Fruit fly (Drosophila melanogaster) whole organism, embryonic: ENCODE results near the gene CG33090.
A peak's percentile ranks its signal among the peaks of the same experiment; 100 is the strongest.

ENCODE experiments used
- Aef1 ChIP-seq: fragments of 200-800 bp; sonication (Bioruptor generic); IDR thresholded peaks from 3 replicates; pipeline ENCODE4 v1.3.6; 2022; ENCODE audit warnings: missing biosample characterization, missing genetic modification characterization
- Awh ChIP-seq: fragments of 200-800 bp; sonication (Bioruptor generic); IDR thresholded peaks from 2 replicates; pipeline ENCODE4, ENCODE4 v1.3.6; 2022; ENCODE audit warnings: missing biosample characterization, missing genetic modification characterization
- CG11398 ChIP-seq: fragments of 200-800 bp; sonication (Bioruptor generic); optimal IDR thresholded peaks from 2 replicates; lab custom pipeline; 2016; ENCODE audit warnings: missing biosample characterization, missing genetic modification characterization
- CG13123 ChIP-seq: fragments of 200-800 bp; sonication (Bioruptor generic); optimal IDR thresholded peaks from 2 replicates; lab custom pipeline; 2016; ENCODE audit warnings: missing biosample characterization, missing genetic modification characterization
- CG13287 ChIP-seq: fragments of 200-800 bp; sonication (Bioruptor generic); IDR thresholded peaks from 2 replicates; pipeline ENCODE4 v1.3.6; 2022; ENCODE audit warnings: missing biosample characterization, missing genetic modification characterization; ENCODE audit not compliant: partially characterized antibody
- CG13775 ChIP-seq: fragments of 200-800 bp; sonication (Bioruptor generic); optimal IDR thresholded peaks from 3 replicates; lab custom pipeline; 2017; ENCODE audit warnings: missing biosample characterization, mild to moderate bottlenecking, missing genetic modification characterization
- CG14050 ChIP-seq: fragments of 200-800 bp; sonication (Bioruptor generic); IDR thresholded peaks from 3 replicates; pipeline ENCODE4 v1.3.6; 2022; ENCODE audit warnings: missing biosample characterization, missing genetic modification characterization
- CG1603 ChIP-seq: fragments of 200-800 bp; sonication (Bioruptor generic); optimal IDR thresholded peaks from 2 replicates; lab custom pipeline; 2019; ENCODE audit warnings: missing biosample characterization, mild to moderate bottlenecking, missing genetic modification characterization, moderate library complexity
- CG17328 ChIP-seq: fragments of 200-800 bp; sonication (Bioruptor generic); IDR thresholded peaks from 2 replicates; pipeline ENCODE4 v1.3.6; 2022; ENCODE audit warnings: missing biosample characterization, missing genetic modification characterization
- CG18764 ChIP-seq: fragments of 200-800 bp; sonication (Bioruptor generic); optimal IDR thresholded peaks from 3 replicates; lab custom pipeline; 2016; ENCODE audit warnings: missing biosample characterization, missing genetic modification characterization
- CG2199 ChIP-seq: fragments of 200-800 bp; sonication (Bioruptor generic); IDR thresholded peaks from 3 replicates; pipeline ENCODE4 v1.3.6; 2022; ENCODE audit warnings: missing biosample characterization, missing genetic modification characterization
- CG34224 ChIP-seq: fragments of 200-800 bp; sonication (Bioruptor generic); IDR thresholded peaks from 3 replicates; pipeline ENCODE4 v1.3.6; 2022; ENCODE audit warnings: missing biosample characterization, missing genetic modification characterization; ENCODE audit not compliant: partially characterized antibody
- CG4360 ChIP-seq: fragments of 200-800 bp; sonication (Bioruptor generic); IDR thresholded peaks from 2 replicates; pipeline ENCODE4 v1.3.6; 2022; ENCODE audit warnings: missing biosample characterization, missing genetic modification characterization
- CG6689 ChIP-seq: fragments of 200-800 bp; sonication (Bioruptor generic); IDR thresholded peaks from 2 replicates; pipeline ENCODE4 v1.3.6; 2022; ENCODE audit warnings: missing biosample characterization, missing genetic modification characterization
- CG9727 ChIP-seq: fragments of 200-800 bp; sonication (Bioruptor generic); optimal IDR thresholded peaks from 3 replicates; lab custom pipeline; 2017; ENCODE audit warnings: missing biosample characterization, mild to moderate bottlenecking, missing genetic modification characterization
- CG9797 ChIP-seq: fragments of 200-800 bp; sonication (Bioruptor generic); optimal IDR thresholded peaks from 3 replicates; lab custom pipeline; 2018; ENCODE audit warnings: missing biosample characterization, mild to moderate bottlenecking, missing genetic modification characterization
- Dip2 ChIP-seq: fragments of 200-800 bp; sonication (Bioruptor generic); IDR thresholded peaks from 2 replicates; pipeline ENCODE4 v1.3.6; 2022; ENCODE audit warnings: missing biosample characterization, missing genetic modification characterization
- Doc3 ChIP-seq: fragments of 200-800 bp; sonication (Bioruptor generic); IDR thresholded peaks from 3 replicates; pipeline ENCODE4 v1.3.6; 2022; ENCODE audit warnings: missing biosample characterization, missing genetic modification characterization; ENCODE audit not compliant: partially characterized antibody
- Drgx ChIP-seq: fragments of 200-800 bp; sonication (Bioruptor generic); IDR thresholded peaks from 2 replicates; pipeline ENCODE4 v1.3.6; 2022; ENCODE audit warnings: missing biosample characterization, missing genetic modification characterization
- E2f1 ChIP-seq: fragments of 200-800 bp; sonication (Bioruptor generic); IDR thresholded peaks from 2 replicates; pipeline ENCODE4 v1.3.6; 2022; ENCODE audit warnings: missing biosample characterization, missing genetic modification characterization
- HmgD ChIP-seq: fragments of 200-800 bp; sonication (Bioruptor generic); optimal IDR thresholded peaks from 3 replicates; lab custom pipeline; 2016; ENCODE audit warnings: missing biosample characterization, missing genetic modification characterization
- Hmr ChIP-seq: fragments of 200-800 bp; sonication (Bioruptor generic); optimal IDR thresholded peaks from 3 replicates; lab custom pipeline; 2017; ENCODE audit warnings: mild to moderate bottlenecking, missing biosample characterization, missing genetic modification reagents, missing genetic modification characterization
- Kr ChIP-seq: fragments of 200-800 bp; sonication (Bioruptor generic); optimal IDR thresholded peaks from 2 replicates; lab custom pipeline; 2017; ENCODE audit warnings: missing biosample characterization, mild to moderate bottlenecking, missing genetic modification characterization
- Lhr ChIP-seq: fragments of 200-800 bp; sonication (Bioruptor generic); optimal IDR thresholded peaks from 3 replicates; lab custom pipeline; 2017; ENCODE audit warnings: mild to moderate bottlenecking, missing biosample characterization, missing genetic modification reagents, missing genetic modification characterization
- Meics ChIP-seq: fragments of 200-800 bp; sonication (Bioruptor generic); optimal IDR thresholded peaks from 2 replicates; lab custom pipeline; 2017; ENCODE audit warnings: missing biosample characterization, mild to moderate bottlenecking, missing genetic modification characterization
- Myb ChIP-seq: fragments of 200-800 bp; sonication (Bioruptor generic); optimal IDR thresholded peaks from 2 replicates; lab custom pipeline; 2016; ENCODE audit warnings: missing biosample characterization, missing genetic modification characterization
- NK7.1 ChIP-seq: fragments of 200-800 bp; sonication (Bioruptor generic); optimal IDR thresholded peaks from 3 replicates; lab custom pipeline; 2016; ENCODE audit warnings: missing biosample characterization, missing genetic modification characterization
- Ptx1 ChIP-seq: fragments of 200-800 bp; sonication (Bioruptor generic); IDR thresholded peaks from 2 replicates; pipeline ENCODE4 v1.3.6; 2022; ENCODE audit warnings: missing biosample characterization, missing genetic modification characterization
- Trl ChIP-seq, 3 experiments: fragments of >200 bp in 2 of 3; fragments of 200-800 bp in 1 of 3; sonication (Bioruptor generic) in 1 of 3; optimal IDR thresholded peaks; 2 replicates in 1 of 3; 3 replicates in 2 of 3; lab custom pipeline; 2016 to 2017; ENCODE audit warnings: missing biosample characterization in 1 of 3, missing genetic modification characterization in 1 of 3
- Vsx1 ChIP-seq: fragments of 200-800 bp; sonication (Bioruptor generic); optimal IDR thresholded peaks from 2 replicates; lab custom pipeline; 2017; ENCODE audit warnings: missing biosample characterization, mild to moderate bottlenecking, missing genetic modification characterization, missing genetic modification reagents
- bbx ChIP-seq: fragments of 200-800 bp; sonication (Bioruptor generic); IDR thresholded peaks from 2 replicates; pipeline ENCODE4 v1.3.6; 2022; ENCODE audit warnings: missing biosample characterization, missing genetic modification characterization; ENCODE audit not compliant: partially characterized antibody
- cg ChIP-seq: fragments of 200-800 bp; sonication (Bioruptor generic); optimal IDR thresholded peaks from 3 replicates; lab custom pipeline; 2019; ENCODE audit warnings: missing biosample characterization, mild to moderate bottlenecking, missing genetic modification characterization, moderate library complexity
- disco-r ChIP-seq: fragments of 200-800 bp; sonication (Bioruptor generic); optimal IDR thresholded peaks from 2 replicates; lab custom pipeline; 2016; ENCODE audit warnings: missing biosample characterization, missing genetic modification characterization
- dmrt11E ChIP-seq: fragments of 200-800 bp; sonication (Bioruptor generic); optimal IDR thresholded peaks from 3 replicates; lab custom pipeline; 2018; ENCODE audit warnings: missing biosample characterization, mild to moderate bottlenecking, missing genetic modification characterization, moderate library complexity
- dmrt99B ChIP-seq: fragments of 200-800 bp; sonication (Bioruptor generic); optimal IDR thresholded peaks from 2 replicates; lab custom pipeline; 2018; ENCODE audit warnings: missing biosample characterization, mild to moderate bottlenecking, missing genetic modification characterization, moderate library complexity
- emc ChIP-seq: fragments of 200-800 bp; sonication (Bioruptor generic); optimal IDR thresholded peaks from 2 replicates; lab custom pipeline; 2016; ENCODE audit warnings: missing biosample characterization, missing genetic modification characterization
- eve ChIP-seq, 2 experiments: fragments of >200 bp; optimal IDR thresholded peaks; 2 replicates each; lab custom pipeline; 2017; ENCODE audit warnings: missing biosample characterization in 2 of 2, missing genetic modification characterization in 2 of 2
- fd96Cb ChIP-seq: fragments of 200-800 bp; sonication (Bioruptor generic); optimal IDR thresholded peaks from 2 replicates; lab custom pipeline; 2018; ENCODE audit warnings: missing biosample characterization, mild to moderate bottlenecking, missing genetic modification characterization, moderate library complexity
- gem ChIP-seq: fragments of 200-800 bp; sonication (Bioruptor generic); optimal IDR thresholded peaks from 2 replicates; lab custom pipeline; 2019; ENCODE audit warnings: missing biosample characterization, mild to moderate bottlenecking, missing genetic modification characterization, moderate library complexity
- hkb ChIP-seq, 2 experiments: fragments of 200-800 bp in 1 of 2; fragments of >200 bp in 1 of 2; sonication (Bioruptor generic) in 1 of 2; IDR thresholded peaks in 1 of 2; optimal IDR thresholded peaks in 1 of 2; 2 replicates each; pipeline versions ENCODE4 v1.3.6 to Lab custom; 2017 to 2022; ENCODE audit warnings: missing biosample characterization in 1 of 2, missing genetic modification characterization in 1 of 2
- ken ChIP-seq: fragments of 200-800 bp; sonication (Bioruptor generic); IDR thresholded peaks from 3 replicates; pipeline ENCODE4 v1.3.6; 2022; ENCODE audit warnings: missing biosample characterization, missing genetic modification characterization
- lov ChIP-seq, 2 experiments: fragments of 200-800 bp in 1 of 2; fragments of >200 bp in 1 of 2; sonication (Bioruptor generic) in 1 of 2; IDR thresholded peaks in 1 of 2; optimal IDR thresholded peaks in 1 of 2; 2 replicates in 1 of 2; 3 replicates in 1 of 2; pipeline versions ENCODE4 v1.3.6 to Lab custom; 2017 to 2022; ENCODE audit warnings: missing biosample characterization in 1 of 2, missing genetic modification characterization in 1 of 2
- pita ChIP-seq: fragments of 200-800 bp; sonication (Bioruptor generic); optimal IDR thresholded peaks from 2 replicates; lab custom pipeline; 2017; ENCODE audit warnings: missing biosample characterization, mild to moderate bottlenecking, missing genetic modification characterization
- run ChIP-seq: fragments of 200-800 bp; sonication (Bioruptor generic); optimal IDR thresholded peaks from 3 replicates; lab custom pipeline; 2018; ENCODE audit warnings: missing biosample characterization, mild to moderate bottlenecking, missing genetic modification characterization
- sr ChIP-seq: fragments of 200-800 bp; sonication (Bioruptor generic); IDR thresholded peaks from 3 replicates; pipeline ENCODE4 v1.3.6; 2022; ENCODE audit warnings: missing biosample characterization, missing genetic modification characterization
- tgo ChIP-seq: fragments of 200-800 bp; sonication (Bioruptor generic); IDR thresholded peaks from 3 replicates; pipeline ENCODE4 v1.3.6; 2022; ENCODE audit warnings: missing biosample characterization, missing genetic modification characterization
- vnd ChIP-seq: fragments of 200-800 bp; sonication (Bioruptor generic); IDR thresholded peaks from 3 replicates; pipeline ENCODE4 v1.3.6; 2022; ENCODE audit warnings: missing biosample characterization, missing genetic modification characterization; ENCODE audit not compliant: partially characterized antibody
- wdn ChIP-seq: fragments of 200-800 bp; sonication (Bioruptor generic); IDR thresholded peaks from 2 replicates; pipeline ENCODE4 v1.3.6; 2022; ENCODE audit warnings: missing biosample characterization, missing genetic modification characterization

Gene CG33090

DNA sequence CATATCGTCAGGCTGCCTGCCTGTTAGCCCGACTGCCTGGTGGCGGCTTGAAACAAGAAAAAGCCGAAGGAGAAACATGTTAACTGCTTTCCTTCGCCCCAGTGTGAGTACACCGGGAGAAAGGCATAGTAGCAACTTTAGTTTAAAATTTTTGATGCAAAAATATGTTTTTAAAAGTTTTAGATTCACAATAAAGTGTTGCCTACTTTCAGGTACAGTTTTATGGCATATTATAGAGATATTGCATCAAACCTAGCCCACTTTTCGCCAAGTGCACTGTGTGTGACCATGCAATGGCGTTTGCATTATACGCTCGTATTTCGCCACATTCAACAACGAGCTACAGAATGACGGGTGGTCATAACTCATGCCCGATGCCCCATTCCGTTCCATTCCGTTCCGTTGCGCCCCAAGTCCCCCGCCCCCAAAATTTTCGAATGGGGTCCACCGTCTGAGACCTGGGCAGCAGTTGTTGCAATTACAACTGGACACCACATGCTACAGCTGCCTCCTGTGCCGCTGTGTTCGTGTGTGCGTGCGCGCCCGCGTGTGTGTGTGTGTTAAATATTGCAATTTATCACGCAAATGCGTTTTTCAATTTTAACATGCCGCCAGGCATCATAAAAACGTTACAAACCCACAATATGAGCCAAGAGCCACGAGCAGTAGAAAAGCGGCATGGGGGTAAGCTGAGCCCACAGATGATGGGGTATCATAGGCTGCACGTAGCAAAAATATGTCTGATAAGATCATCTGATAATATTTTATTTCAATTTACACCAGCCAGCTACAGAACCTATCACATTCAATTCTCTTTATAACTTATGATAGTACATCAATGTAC is 36.2 kb downstream of the CG33090 start (continued):
- TF ChIP-seq bbx (GFP tag; lab: Robert Waterston, UW): no peak
- TF ChIP-seq CG11398: no peak
- TF ChIP-seq run: no peak
- TF ChIP-seq CG4360 (GFP tag; lab: Robert Waterston, UW): no peak
- peak; percentile 55 for TF ChIP-seq Ptx1 (GFP tag; lab: Robert Waterston, UW)
- TF ChIP-seq CG1603 (tag; lab: Kevin White, UChicago): peak; percentile 62
- peak; percentile 48 for TF ChIP-seq dmrt11E
- no peak for TF ChIP-seq E2f1
- no peak for TF ChIP-seq CG14050 (GFP tag; lab: Robert Waterston, UW)
- peak; percentile 56 for TF ChIP-seq gem (tag; lab: Kevin White, UChicago)
- TF ChIP-seq CG9727 (GFP tag; lab: Kevin White, UChicago): peak; percentile 15
- peak; percentile 32 for TF ChIP-seq dmrt99B
- no peak for TF ChIP-seq CG34224 (GFP tag; lab: Robert Waterston, UW)
- no peak for TF ChIP-seq ken (GFP tag; lab: Robert Waterston, UW)
- no peak for TF ChIP-seq Kr (GFP tag; lab: Kevin White, UChicago)
- no peak for TF ChIP-seq Vsx1
- no peak for TF ChIP-seq Dip2
- TF ChIP-seq NK7.1: no peak
- TF ChIP-seq emc: no peak
- TF ChIP-seq CG13287: no peak
- TF ChIP-seq wdn (GFP tag; lab: Robert Waterston, UW): no peak
- no peak for TF ChIP-seq CG9797 (GFP tag; lab: Kevin White, UChicago)
- no peak for TF ChIP-seq Lhr (GFP tag; lab: Kevin White, UChicago)
- no peak for TF ChIP-seq Doc3 (GFP tag; lab: Robert Waterston, UW)
- peak; percentile 39 for TF ChIP-seq CG17328 (GFP tag; lab: Robert Waterston, UW)
- TF ChIP-seq Awh (GFP tag; lab: Robert Waterston, UW): no peak
- TF ChIP-seq hkb (optimal IDR thresholded peaks at IDR 0.05; lab: Kevin White, UChicago): no peak
- 0 out of 2 replicates have a peak, but pooled peaks have one; percentile 27 for TF ChIP-seq hkb (GFP tag; IDR thresholded peaks at IDR 0.05; lab: Robert Waterston, UW)
- TF ChIP-seq CG13775 (GFP tag; lab: Kevin White, UChicago): peak; percentile 4
- TF ChIP-seq HmgD (GFP tag; lab: Kevin White, UChicago): no peak
- no peak for TF ChIP-seq CG2199 (GFP tag; lab: Robert Waterston, UW)
- no peak for TF ChIP-seq lov (optimal IDR thresholded peaks at IDR 0.05; lab: Kevin White, UChicago)
- no peak for TF ChIP-seq lov (GFP tag; IDR thresholded peaks at IDR 0.05; lab: Robert Waterston, UW)
- TF ChIP-seq Trl (optimal IDR thresholded peaks at IDR 0.05; lab: Kevin White, UChicago): no peak
- TF ChIP-seq Trl (GFP tag; optimal IDR thresholded peaks at IDR 0.05; lab: Kevin White, UChicago): peak; percentile 23
- TF ChIP-seq cg: no peak
- no peak for TF ChIP-seq Hmr (GFP tag; lab: Kevin White, UChicago)
- no peak for TF ChIP-seq CG6689 (GFP tag; lab: Robert Waterston, UW)
- peak; percentile 29; the same call in 1 of the 3 replicates for TF ChIP-seq tgo (GFP tag; lab: Robert Waterston, UW)
- TF ChIP-seq Aef1 (GFP tag; lab: Robert Waterston, UW): no peak
- no peak for TF ChIP-seq Myb
- no peak for TF ChIP-seq pita (GFP tag; lab: Kevin White, UChicago)
- TF ChIP-seq Drgx (GFP tag; lab: Robert Waterston, UW): peak; percentile 97
- TF ChIP-seq CG18764: no peak
- TF ChIP-seq vnd (GFP tag; lab: Robert Waterston, UW): no peak
- peak; percentile 41 for TF ChIP-seq fd96Cb
- no peak for TF ChIP-seq sr (GFP tag; lab: Robert Waterston, UW)
- TF ChIP-seq CG13123 (GFP tag; lab: Kevin White, UChicago): no peak
- no peak for TF ChIP-seq Meics (GFP tag; lab: Kevin White, UChicago)
- TF ChIP-seq disco-r (GFP tag; lab: Kevin White, UChicago): no peak
- TF ChIP-seq eve (GFP tag; optimal IDR thresholded peaks at IDR 0.05; lab: Kevin White, UChicago): no peak
